Worm (Caenorhabditis elegans): Measurements from ENCODE around the gene orc-5.

DNA sequence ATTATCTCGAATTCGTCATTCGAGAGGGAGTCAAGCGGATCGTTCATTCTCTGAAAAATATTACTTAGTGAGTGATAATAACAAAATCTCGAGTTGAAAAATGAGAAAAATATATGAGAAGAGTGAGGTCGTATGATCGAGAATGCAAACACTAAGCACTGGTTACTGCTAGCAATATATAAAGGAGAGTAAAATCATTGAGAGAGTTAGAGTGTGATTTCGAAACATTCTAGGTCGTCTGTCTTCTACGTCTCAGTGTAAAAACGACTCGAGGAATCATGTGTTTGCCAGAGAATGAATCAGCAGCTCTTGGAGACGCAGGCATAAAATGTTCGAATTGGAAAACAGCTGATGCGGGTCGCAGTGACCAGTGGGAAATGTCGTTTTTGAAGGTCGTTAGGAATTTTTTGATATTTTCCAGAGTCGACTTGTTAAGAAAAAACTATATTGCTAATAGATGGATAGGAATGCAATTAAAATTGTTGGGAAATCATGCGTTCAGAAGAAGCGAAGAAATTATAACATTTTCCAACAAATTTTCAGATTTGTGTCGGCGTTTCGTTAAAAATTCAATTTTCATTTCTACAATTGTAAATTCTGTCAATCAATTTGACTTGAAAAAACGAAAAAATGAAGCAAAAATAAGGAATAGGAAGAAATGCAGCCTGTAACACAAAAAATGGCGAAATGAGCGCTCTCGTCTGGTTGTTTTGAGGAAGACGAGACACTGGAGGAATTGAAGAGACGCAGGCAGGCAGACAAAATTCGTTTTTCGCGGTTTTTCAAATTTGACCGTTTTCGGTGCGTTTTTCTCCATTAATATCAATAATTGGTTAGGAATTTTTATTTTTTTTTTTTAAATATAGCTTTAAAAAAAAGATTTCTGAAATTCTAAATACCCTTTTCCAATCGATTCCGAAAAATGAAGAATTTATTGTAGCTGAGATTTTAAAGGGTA, 37.1 kb downstream of the orc-5 start, which contains the start of gene allo-1:
- TF ChIP-seq W03F9.2 (tag; optimal IDR thresholded peaks at IDR 0.05) = peak; percentile 62
- no peak for TF ChIP-seq dao-5 (tag; optimal IDR thresholded peaks at IDR 0.05)
